Worm (Caenorhabditis elegans) whole organism, early embryonic: ENCODE measurements around the gene srg-2.

Experiments
- B0310.2 ChIP-seq: sonication (generic microtip); optimal IDR thresholded peaks from 2 replicates; lab custom pipeline; 2016; ENCODE audit warnings: mild to moderate bottlenecking, missing genetic modification characterization, missing compliant biosample characterization
- F13C5.2 ChIP-seq: sonication (generic microtip); optimal IDR thresholded peaks from 2 replicates; lab custom pipeline; 2017; ENCODE audit warnings: mild to moderate bottlenecking, missing genetic modification characterization, inconsistent platforms, missing compliant biosample characterization
- aly-1 ChIP-seq: sonication (generic microtip); optimal IDR thresholded peaks from 2 replicates; lab custom pipeline; 2016; ENCODE audit warnings: missing genetic modification characterization, missing compliant biosample characterization
- ama-1 ChIP-seq: fragments of 150-350 bp; optimal IDR thresholded peaks from 2 replicates; lab custom pipeline; 2014
- ceh-13 ChIP-seq: fragments of 200-800 bp; sonication (Bioruptor generic); optimal IDR thresholded peaks from 2 replicates; lab custom pipeline; 2018; ENCODE audit warnings: mild to moderate bottlenecking, missing genetic modification characterization, missing compliant biosample characterization
- ceh-36 ChIP-seq: sonication (generic microtip); optimal IDR thresholded peaks from 2 replicates; lab custom pipeline; 2016; ENCODE audit warnings: missing genetic modification characterization, inconsistent platforms, missing compliant biosample characterization
- ets-7 ChIP-seq: sonication (generic microtip); optimal IDR thresholded peaks from 2 replicates; lab custom pipeline; 2016; ENCODE audit warnings: missing genotype, missing genetic modification characterization, missing compliant biosample characterization
- flt-1 ChIP-seq: fragments of 200-800 bp; sonication (Bioruptor generic); IDR thresholded peaks from 2 replicates; pipeline ENCODE4 v1.3.6; 2022; ENCODE audit warnings: missing genetic modification characterization, missing compliant biosample characterization
- hmbx-1 ChIP-seq: sonication (generic microtip); optimal IDR thresholded peaks from 2 replicates; lab custom pipeline; 2016; ENCODE audit warnings: mild to moderate bottlenecking, missing genetic modification characterization, missing compliant biosample characterization
- hmg-4 ChIP-seq: fragments of 200-800 bp; sonication (Bioruptor generic); optimal IDR thresholded peaks from 2 replicates; lab custom pipeline; 2018; ENCODE audit warnings: mild to moderate bottlenecking, missing genetic modification characterization, missing compliant biosample characterization
- hnd-1 ChIP-seq: sonication (generic microtip); optimal IDR thresholded peaks from 2 replicates; lab custom pipeline; 2016; ENCODE audit warnings: missing genetic modification characterization, missing compliant biosample characterization
- pes-1 ChIP-seq: fragments of 200-800 bp; sonication (Bioruptor generic); IDR thresholded peaks from 2 replicates; pipeline ENCODE4 v1.3.6; 2022; ENCODE audit warnings: missing genetic modification reagents, missing genetic modification characterization, missing compliant biosample characterization
- scrt-1 ChIP-seq: fragments of 200-800 bp; sonication (Bioruptor generic); IDR thresholded peaks from 2 replicates; pipeline ENCODE4 v1.3.6; 2022; ENCODE audit warnings: missing genetic modification characterization, missing compliant biosample characterization
- sea-1 ChIP-seq: fragments of 200-800 bp; sonication (Bioruptor generic); conservative IDR thresholded peaks from 2 replicates; pipeline ENCODE4 v1.3.6; 2022; ENCODE audit warnings: missing genetic modification characterization, missing compliant biosample characterization
- tbx-11 ChIP-seq: fragments of 200-800 bp; sonication (Bioruptor generic); IDR thresholded peaks from 2 replicates; pipeline ENCODE4 v1.3.6; 2022; ENCODE audit warnings: missing genetic modification characterization, missing compliant biosample characterization
- tbx-37 ChIP-seq: fragments of 200-800 bp; sonication (Bioruptor generic); conservative IDR thresholded peaks from 2 replicates; pipeline ENCODE4 v1.3.6; 2022; ENCODE audit warnings: missing genetic modification reagents, missing genetic modification characterization, missing compliant biosample characterization
- tra-4 ChIP-seq: sonication (generic microtip); optimal IDR thresholded peaks from 2 replicates; lab custom pipeline; 2017; ENCODE audit warnings: missing genetic modification characterization, missing compliant biosample characterization

The srg-2 gene

DNA sequence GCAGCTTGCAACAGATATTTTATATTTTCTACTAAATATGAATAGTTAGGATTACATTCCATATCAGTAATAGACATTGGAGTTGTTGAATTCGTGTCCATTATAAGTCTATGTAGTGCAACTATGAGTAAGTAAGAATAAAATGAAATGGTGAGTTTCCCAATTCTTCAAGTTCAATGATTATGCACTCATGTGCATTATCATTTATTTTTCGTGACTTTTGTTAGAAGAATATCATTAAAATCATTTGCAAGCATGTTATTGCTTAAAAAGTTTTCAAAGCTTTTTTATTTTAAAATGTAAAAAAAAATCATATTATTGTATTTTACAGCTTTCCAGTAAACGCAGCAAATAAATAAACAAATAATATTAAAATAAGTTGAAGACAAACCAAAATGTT is 3.3 kb downstream of the srg-2 start, which contains the start of gene srg-9:
TSS of gene srg-9 (minus strand) at position 101 of the 400 bp plus-strand sequence.
- TF ChIP-seq scrt-1 (GFP tag; lab: Robert Waterston, UW), result no peak
- no peak for TF ChIP-seq B0310.2 (tag; lab: Kevin White, UChicago)
- TF ChIP-seq hmg-4 (GFP tag; lab: Kevin White, UChicago), result no peak
- TF ChIP-seq tra-4 (tag; lab: Kevin White, UChicago), result no peak
- TF ChIP-seq aly-1 (tag; lab: Kevin White, UChicago), result no peak
- no peak for TF ChIP-seq ets-7
- no peak for TF ChIP-seq hmbx-1 (tag; lab: Kevin White, UChicago)
- TF ChIP-seq flt-1 (GFP tag; lab: Robert Waterston, UW), result no peak
- TF ChIP-seq hnd-1 (tag; lab: Kevin White, UChicago), result no peak
- no peak for TF ChIP-seq ceh-13 (GFP tag; lab: Kevin White, UChicago)
- TF ChIP-seq ama-1, result no peak
- no peak for TF ChIP-seq tbx-37 (GFP tag; lab: Robert Waterston, UW)
- TF ChIP-seq pes-1, result no peak
- no peak for TF ChIP-seq tbx-11 (GFP tag; lab: Robert Waterston, UW)

DNA sequence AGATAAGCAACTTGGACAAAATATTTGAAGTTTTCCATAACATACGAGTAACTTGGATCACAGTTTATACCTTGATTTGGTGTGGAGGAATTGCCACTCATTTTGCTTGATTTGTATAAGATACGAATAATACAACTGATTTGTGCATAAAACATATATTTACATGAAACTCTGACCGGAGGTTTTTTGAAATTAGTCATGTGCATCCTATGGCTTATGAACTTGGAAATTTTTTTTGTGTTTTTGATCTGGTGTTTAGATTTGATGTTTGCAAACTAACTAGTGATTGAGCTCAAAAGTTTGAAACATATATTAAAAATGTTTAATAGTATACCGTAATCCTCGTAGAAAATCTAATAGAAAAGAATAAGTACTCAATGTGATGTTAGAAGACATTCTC is 5.3 kb downstream of the srg-2 start, which contains the start of gene srg-8:
TSS of gene srg-8 (minus strand) at position 101 of the 400 bp plus-strand sequence.
- TF ChIP-seq ceh-36 (tag; lab: Kevin White, UChicago) (no peak), hmg-4 (GFP tag; lab: Kevin White, UChicago) (no peak), F13C5.2 (tag; lab: Kevin White, UChicago) (no peak), flt-1 (GFP tag; lab: Robert Waterston, UW) (no peak), hnd-1 (tag; lab: Kevin White, UChicago) (no peak), tbx-11 (GFP tag; lab: Robert Waterston, UW) (no peak), B0310.2 (tag; lab: Kevin White, UChicago) (no peak), pes-1 (no peak), tbx-37 (GFP tag; lab: Robert Waterston, UW) (no peak), ama-1 (no peak), ceh-13 (GFP tag; lab: Kevin White, UChicago) (no peak), ets-7 (no peak), scrt-1 (GFP tag; lab: Robert Waterston, UW) (no peak)

- TF ChIP-seq B0310.2 (tag; lab: Kevin White, UChicago) (no peak), tbx-37 (GFP tag; lab: Robert Waterston, UW) (no peak), tra-4 (tag; lab: Kevin White, UChicago) (no peak), tbx-11 (GFP tag; lab: Robert Waterston, UW) (no peak), ama-1 (no peak)
These were observed 8.5 kb downstream of the srg-2 start, which contains the start of gene amdh-1 for ce11 chrIII:6251511-6251910. TSS of gene amdh-1 (plus strand) at chrIII:6251811.

DNA sequence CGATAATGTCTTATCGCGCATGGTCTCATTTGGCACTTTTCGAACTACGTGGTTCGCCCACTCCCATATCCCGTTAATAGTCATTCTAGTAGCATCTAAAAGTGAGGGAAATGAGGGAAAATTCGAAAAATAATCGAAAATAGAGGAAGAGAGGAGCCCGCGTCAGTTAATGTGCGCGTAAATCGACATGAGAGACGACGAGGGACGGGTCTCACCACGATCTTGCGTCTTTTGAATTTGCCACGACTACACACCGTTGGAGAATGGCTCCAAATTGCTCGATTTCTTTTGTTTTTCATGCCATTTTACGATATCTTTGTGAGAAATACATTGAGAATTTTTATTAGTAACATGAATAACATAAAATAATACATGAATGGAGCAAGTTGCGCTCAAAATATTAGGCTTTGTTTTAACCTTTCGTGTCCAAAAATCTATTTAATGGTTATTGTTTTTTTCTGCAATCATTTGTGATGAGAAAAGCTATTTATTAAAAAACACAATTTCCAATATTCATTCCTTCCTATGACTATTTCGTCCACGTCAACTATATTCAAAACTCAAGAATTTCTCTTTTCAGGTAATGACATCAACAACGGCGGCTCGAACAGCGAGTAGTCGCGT is 11.8 kb downstream of the srg-2 start, which contains the start of the genes gen-1 and stt-3:
TSS of gene gen-1 (minus strand) at position 95 of the 624 bp plus-strand sequence.
TSS of gene stt-3 (plus strand) at position 574 of the 624 bp plus-strand sequence.
- TF ChIP-seq ceh-36 (tag; lab: Kevin White, UChicago) (no peak), B0310.2 (tag; lab: Kevin White, UChicago) (no peak), aly-1 (tag; lab: Kevin White, UChicago) (no peak), hmbx-1 (tag; lab: Kevin White, UChicago) (no peak), tbx-11 (GFP tag; lab: Robert Waterston, UW) (no peak), tra-4 (tag; lab: Kevin White, UChicago) (no peak), tbx-37 (GFP tag; lab: Robert Waterston, UW) (no peak), ama-1 (no peak), ets-7 (no peak), scrt-1 (GFP tag; lab: Robert Waterston, UW) (no peak), pes-1 (no peak), sea-1 (GFP tag; lab: Robert Waterston, UW) (no peak), flt-1 (GFP tag; lab: Robert Waterston, UW) (no peak; the same call in 1 of the 2 replicates), hmg-4 (GFP tag; lab: Kevin White, UChicago) (no peak), F13C5.2 (tag; lab: Kevin White, UChicago) (no peak), ceh-13 (GFP tag; lab: Kevin White, UChicago) (no peak), hnd-1 (tag; lab: Kevin White, UChicago) (no peak)

DNA sequence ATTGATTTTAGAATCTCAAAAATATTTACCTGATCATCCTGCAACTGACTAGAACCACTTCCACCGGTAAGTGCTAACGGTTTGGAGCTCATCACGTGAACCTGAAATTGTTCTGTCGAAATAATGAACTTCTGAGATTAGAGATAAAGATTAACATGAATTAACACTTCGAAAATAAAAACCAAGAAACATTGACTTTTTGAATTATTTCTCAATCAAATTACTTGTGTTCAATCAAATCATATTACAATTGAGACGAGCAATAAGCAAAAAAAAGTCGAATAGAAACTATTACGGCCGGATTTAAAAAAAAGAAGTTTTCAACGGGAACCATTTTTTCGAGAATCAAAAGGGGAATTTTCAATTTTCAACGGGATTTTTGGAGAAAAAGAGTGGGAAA is 14.3 kb downstream of the srg-2 start, which contains the start of gene bcas-2:
TSS of gene bcas-2 (minus strand) at position 101 of the 400 bp plus-strand sequence.
- TF ChIP-seq ceh-13 (GFP tag; lab: Kevin White, UChicago) (no peak), B0310.2 (tag; lab: Kevin White, UChicago) (no peak), hnd-1 (tag; lab: Kevin White, UChicago) (no peak), tbx-37 (GFP tag; lab: Robert Waterston, UW) (no peak), hmg-4 (GFP tag; lab: Kevin White, UChicago) (no peak), ceh-36 (tag; lab: Kevin White, UChicago) (no peak), sea-1 (GFP tag; lab: Robert Waterston, UW) (no peak), tbx-11 (GFP tag; lab: Robert Waterston, UW) (no peak), tra-4 (tag; lab: Kevin White, UChicago) (no peak), hmbx-1 (tag; lab: Kevin White, UChicago) (no peak), aly-1 (tag; lab: Kevin White, UChicago) (no peak), scrt-1 (GFP tag; lab: Robert Waterston, UW) (no peak), ets-7 (no peak), F13C5.2 (tag; lab: Kevin White, UChicago) (no peak), ama-1 (no peak)

DNA sequence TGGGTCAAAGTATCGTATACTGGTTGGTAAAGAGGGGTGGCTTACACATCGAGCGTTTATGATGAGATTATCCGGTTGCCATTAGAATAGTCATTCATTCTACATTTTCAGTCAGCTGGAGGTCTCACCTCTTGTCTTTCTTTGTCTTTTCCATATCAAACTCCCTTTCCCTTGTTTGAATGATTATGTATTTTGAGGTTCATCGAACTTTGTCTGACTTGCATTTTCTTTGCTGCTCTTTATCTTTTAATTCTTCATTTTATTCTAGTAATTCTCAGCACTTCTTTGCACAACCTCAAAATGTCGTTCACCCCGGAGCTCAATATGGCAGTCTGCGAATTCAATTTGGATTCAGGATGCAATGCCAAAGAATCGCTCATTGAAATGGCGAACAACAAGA is 19.5 kb downstream of the srg-2 start, which contains the start of gene T12A2.3:
TSS of gene T12A2.3 (plus strand) at position 301 of the 400 bp plus-strand sequence.
- TF ChIP-seq B0310.2 (tag; lab: Kevin White, UChicago) (no peak), F13C5.2 (tag; lab: Kevin White, UChicago) (no peak), hmg-4 (GFP tag; lab: Kevin White, UChicago) (no peak), tbx-37 (GFP tag; lab: Robert Waterston, UW) (no peak), sea-1 (GFP tag; lab: Robert Waterston, UW) (no peak)
